Fruit fly (Drosophila melanogaster): Measurements from ENCODE around the gene sov.

The sov gene

dm6 chrX:6800726-6801296 lies 44.7 kb downstream of the sov start (continued):
- TF ChIP-seq chinmo (GFP tag; IDR thresholded peaks at IDR 0.05; ENCODE audit: partially characterized antibody) (peak; percentile 82; the same call in 3 of the 4 replicates), ftz-f1 (GFP tag; optimal IDR thresholded peaks at IDR 0.05) (peak; percentile 36), CG12391 (tag; optimal IDR thresholded peaks at IDR 0.05) (peak; percentile 62), CG13624 (GFP tag; optimal IDR thresholded peaks at IDR 0.05) (no peak), yki (optimal IDR thresholded peaks at IDR 0.05) (no peak), CG3847 (GFP tag; IDR thresholded peaks at IDR 0.05) (0 out of 2 replicates have a peak, but pooled peaks have one; percentile 16), CG34376 (GFP tag; optimal IDR thresholded peaks at IDR 0.05) (peak; percentile 78), HmgZ (tag; optimal IDR thresholded peaks at IDR 0.05) (peak; percentile 38), tgo (GFP tag; IDR thresholded peaks at IDR 0.05) (peak; percentile 16; the same call in 1 of the 3 replicates), CG10147 (GFP tag; optimal IDR thresholded peaks at IDR 0.05) (no peak), Bgb (GFP tag; IDR thresholded peaks at IDR 0.05; ENCODE audit: partially characterized antibody) (peak; percentile 23; the same call in 1 of the 2 replicates), zf30C (GFP tag; optimal IDR thresholded peaks at IDR 0.05) (no peak), Optix (GFP tag; IDR thresholded peaks at IDR 0.05) (0 out of 3 replicates have a peak, but pooled peaks have one; percentile 25), amos (GFP tag; IDR thresholded peaks at IDR 0.05; ENCODE audit: partially characterized antibody) (peak; percentile 33; the same call in 1 of the 2 replicates), CG14050 (GFP tag; IDR thresholded peaks at IDR 0.05) (0 out of 3 replicates have a peak, but pooled peaks have one; percentile 9), Sox100B (GFP tag; optimal IDR thresholded peaks at IDR 0.05) (peak; percentile 22), NC2α (GFP tag; optimal IDR thresholded peaks at IDR 0.05) (no peak), ac (GFP tag; optimal IDR thresholded peaks at IDR 0.05) (no peak), CrebB (tag; optimal IDR thresholded peaks at IDR 0.05) (no peak), Ets65A (GFP tag) (peak; percentile 45), ash1 (GFP tag; optimal IDR thresholded peaks at IDR 0.05) (no peak), ind (GFP tag; optimal IDR thresholded peaks at IDR 0.05) (peak; percentile 24), CG11504 (tag; optimal IDR thresholded peaks at IDR 0.05) (peak; percentile 47), E2f2 (GFP tag; IDR thresholded peaks at IDR 0.05) (no peak), Fer1 (GFP tag; optimal IDR thresholded peaks at IDR 0.05) (peak; percentile 67), ci (GFP tag; IDR thresholded peaks at IDR 0.05) (peak; percentile 68; the same call in 2 of the 3 replicates), Nf-YC (tag; optimal IDR thresholded peaks at IDR 0.05) (peak; percentile 30), luna (GFP tag; optimal IDR thresholded peaks at IDR 0.05) (no peak), CG6689 (GFP tag; IDR thresholded peaks at IDR 0.05) (peak; percentile 48), vvl (GFP tag; IDR thresholded peaks at IDR 0.05) (peak; percentile 46), grau (tag; optimal IDR thresholded peaks at IDR 0.05) (peak; percentile 38), CG14441 (GFP tag; IDR thresholded peaks at IDR 0.05) (peak; percentile 23; the same call in 1 of the 2 replicates), CG34224 (GFP tag; IDR thresholded peaks at IDR 0.05; ENCODE audit: partially characterized antibody) (no peak), slbo (GFP tag; IDR thresholded peaks at IDR 0.05) (peak; percentile 32; the same call in 1 of the 2 replicates), CG30403 (GFP tag; optimal IDR thresholded peaks at IDR 0.05) (peak; percentile 33), CG17568 (GFP tag; optimal IDR thresholded peaks at IDR 0.05) (peak; percentile 33), hb (GFP tag; IDR thresholded peaks at IDR 0.05; ENCODE audit: partially characterized antibody) (no peak), CG17385 (GFP tag; optimal IDR thresholded peaks at IDR 0.05) (no peak), mirr (GFP tag; optimal IDR thresholded peaks at IDR 0.05) (peak; percentile 60), knrl (GFP tag; IDR thresholded peaks at IDR 0.05; ENCODE audit: partially characterized antibody) (no peak), CG17359 (tag; optimal IDR thresholded peaks at IDR 0.05) (peak; percentile 46), CG42726 (GFP tag; IDR thresholded peaks at IDR 0.05; ENCODE audit: partially characterized antibody) (no peak), esg (GFP tag; conservative IDR thresholded peaks at IDR 0.05) (0 out of 2 replicates have a peak, but pooled peaks have one; percentile 16), Awh (GFP tag; IDR thresholded peaks at IDR 0.05) (peak; percentile 49; the same call in 1 of the 2 replicates), unpg (GFP tag; optimal IDR thresholded peaks at IDR 0.05) (peak; percentile 54), H15 (GFP tag; IDR thresholded peaks at IDR 0.05) (0 out of 3 replicates have a peak, but pooled peaks have one; percentile 28), MBD-R2 (GFP tag; IDR thresholded peaks at IDR 0.05) (peak; percentile 18; the same call in 1 of the 2 replicates), CG8924 (tag; optimal IDR thresholded peaks at IDR 0.05) (peak; percentile 12), CG8765 (GFP tag; IDR thresholded peaks at IDR 0.05) (no peak)
